Worm (Caenorhabditis elegans): ENCODE measurements around the gene csn-4.

Gene csn-4

DNA sequence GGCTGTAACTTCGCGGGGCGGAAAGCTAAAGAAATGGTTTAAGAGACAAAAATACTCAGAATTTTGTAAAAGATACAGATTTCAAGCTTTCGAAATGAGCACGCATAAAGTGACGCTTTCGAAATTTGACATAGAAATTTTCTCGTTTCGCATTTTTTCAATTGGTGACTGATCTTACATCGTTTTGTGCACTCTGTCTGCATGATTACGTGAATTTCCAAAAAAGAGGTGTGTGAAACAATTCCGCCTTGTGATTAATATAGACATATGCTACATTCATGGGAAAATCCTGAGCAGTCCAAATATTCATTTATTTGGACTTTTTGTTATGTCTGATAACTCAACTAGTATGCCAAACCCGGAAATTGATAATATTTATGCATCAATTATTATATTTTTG, 41.1 kb downstream of the csn-4 start, which contains the start of gene srx-12:
TSS of gene srx-12 (plus strand) at position 301 of the 400 bp plus-strand sequence.
- TF ChIP-seq unc-62 (GFP tag; optimal IDR thresholded peaks at IDR 0.05): no peak

DNA sequence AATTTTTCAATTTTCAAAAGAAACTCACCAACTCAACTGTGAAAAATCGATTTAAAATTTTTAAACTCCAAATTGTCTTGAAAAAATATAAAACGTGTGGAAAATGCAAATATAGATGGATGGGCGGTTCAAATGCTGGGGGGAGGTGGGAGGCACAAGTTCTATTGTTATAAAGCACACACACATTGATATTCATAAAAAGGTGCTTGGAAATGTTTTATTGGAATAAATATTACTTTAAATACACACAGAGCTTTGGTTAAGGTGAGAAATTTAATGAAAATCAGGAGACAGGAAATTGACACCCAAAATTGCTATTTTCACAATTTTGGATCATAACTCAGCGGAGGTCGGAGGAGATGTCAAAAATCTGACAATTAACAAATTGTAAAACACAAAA, 42.5 kb downstream of the csn-4 start, which contains the start of gene Y55F3AM.11:
TSS of gene Y55F3AM.11 (minus strand) at position 101 of the 400 bp plus-strand sequence.
- TF ChIP-seq unc-62 (GFP tag; optimal IDR thresholded peaks at IDR 0.05): no peak

DNA sequence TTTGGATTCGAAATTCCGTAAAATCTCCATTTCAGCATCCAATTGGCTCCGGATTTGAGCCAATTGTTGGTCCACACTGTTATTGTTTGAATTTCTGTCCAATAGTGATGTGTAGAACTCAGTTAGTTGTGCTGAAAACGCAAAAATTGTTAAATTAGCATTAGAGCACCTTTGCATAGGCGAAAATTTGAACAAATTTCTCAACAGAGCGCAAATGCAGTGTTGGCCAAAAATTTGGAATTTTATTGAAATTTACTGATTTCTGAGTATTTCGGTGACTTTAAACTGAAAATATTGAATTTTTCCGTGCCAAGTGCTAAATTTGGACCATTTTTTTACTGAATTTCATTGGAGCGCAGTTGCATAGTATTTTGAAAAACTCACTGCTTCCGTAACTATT, 46.3 kb downstream of the csn-4 start:
- no peak for TF ChIP-seq unc-62 (GFP tag; optimal IDR thresholded peaks at IDR 0.05)

DNA sequence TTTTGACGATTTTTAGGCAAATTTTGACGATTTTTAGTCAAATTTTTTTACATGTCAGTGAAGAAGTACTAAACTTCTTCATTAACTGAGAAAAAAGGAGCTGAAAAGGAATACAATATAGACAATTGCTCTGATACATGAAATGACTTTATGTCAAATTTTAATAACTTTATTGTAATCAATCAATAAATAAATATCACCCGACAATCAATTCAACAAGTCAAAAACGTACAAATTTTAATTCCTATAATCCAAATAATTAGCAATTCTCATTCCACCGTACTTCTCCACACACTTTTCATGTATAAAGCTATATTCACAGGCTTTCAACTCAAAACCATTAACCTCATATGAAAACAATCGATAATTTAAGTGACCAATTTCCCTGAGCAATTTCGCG, 48.3 kb downstream of the csn-4 start:
- no peak for TF ChIP-seq unc-62 (GFP tag; optimal IDR thresholded peaks at IDR 0.05)

DNA sequence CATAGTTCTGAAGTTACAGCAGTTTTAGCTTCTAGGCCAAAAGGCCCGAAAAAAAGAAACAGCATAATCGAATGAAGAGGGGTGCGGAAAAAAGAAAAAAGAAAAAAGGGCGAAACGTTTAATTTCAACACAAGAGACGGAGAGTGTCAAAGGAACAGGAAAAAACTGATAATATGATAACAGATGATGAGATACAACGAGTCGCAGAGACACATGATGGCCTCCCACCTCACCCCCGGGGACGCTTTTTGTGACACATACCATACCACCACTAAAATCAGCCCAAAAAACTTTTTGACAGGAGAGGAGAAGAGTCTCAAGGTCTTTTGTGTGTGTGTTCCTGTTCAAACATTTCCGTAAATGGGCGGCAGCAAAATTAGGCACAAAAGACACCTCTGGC, 51.7 kb downstream of the csn-4 start:
- no peak for TF ChIP-seq unc-62 (GFP tag; optimal IDR thresholded peaks at IDR 0.05)

DNA sequence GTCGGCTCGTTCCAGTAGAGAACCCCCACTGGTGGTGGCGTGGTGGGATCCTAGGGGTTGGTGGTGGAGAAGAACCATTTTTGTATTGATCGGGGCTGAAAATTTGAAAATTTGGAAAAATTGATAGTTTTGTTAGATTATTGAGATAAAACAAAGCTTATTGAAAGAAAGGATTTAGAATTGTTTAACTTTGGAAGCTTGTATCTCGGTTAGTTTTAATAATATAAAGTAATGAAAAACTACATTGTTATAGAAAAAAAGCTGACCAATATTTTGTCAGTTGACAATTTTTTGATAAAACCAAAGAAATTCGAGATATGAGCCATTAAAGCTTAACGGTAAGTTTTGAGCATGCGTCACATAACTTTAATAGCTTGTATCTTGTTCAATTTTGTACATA, 56.9 kb downstream of the csn-4 start, which contains the start of gene abhd-14:
TSS of gene abhd-14 (minus strand) at position 101 of the 400 bp plus-strand sequence.
- TF ChIP-seq unc-62 (GFP tag; optimal IDR thresholded peaks at IDR 0.05): no peak

Measured in whole organism, dauer.